Worm (Caenorhabditis elegans) whole organism, L2 larva: ENCODE measurements around the gene C30G4.4.

Experiments used
- Y55F3AM.14 ChIP-seq: fragments of 200-800 bp; sonication (Bioruptor generic); optimal IDR thresholded peaks from 2 replicates; lab custom pipeline; 2018; ENCODE audit warnings: mild to moderate bottlenecking, missing genetic modification characterization, missing compliant biosample characterization
- ZK546.5 ChIP-seq: sonication (generic microtip); optimal IDR thresholded peaks from 2 replicates; lab custom pipeline; 2017; ENCODE audit warnings: missing biosample characterization, missing genetic modification characterization
- egl-27 ChIP-seq: sonication (generic microtip); optimal IDR thresholded peaks from 3 replicates; lab custom pipeline; 2017; ENCODE audit warnings: missing biosample characterization, missing genetic modification reagents, missing genetic modification characterization
- lin-13 ChIP-seq: fragments of 150-350 bp; optimal IDR thresholded peaks from 2 replicates; lab custom pipeline; 2014; ENCODE audit warnings: missing biosample characterization, missing genetic modification reagents, missing genetic modification characterization
- nhr-12 ChIP-seq: fragments of 150-350 bp; optimal IDR thresholded peaks from 2 replicates; lab custom pipeline; 2014; ENCODE audit warnings: missing biosample characterization, missing genetic modification characterization
- nhr-25 ChIP-seq: fragments of 150-350 bp; sonication (generic microtip); optimal IDR thresholded peaks from 3 replicates; lab custom pipeline; 2014; ENCODE audit warnings: missing biosample characterization, missing genetic modification characterization
- sma-9 ChIP-seq, 2 experiments: fragments of 150-350 bp in 1 of 2; sonication (generic microtip) in 1 of 2; optimal IDR thresholded peaks; 2 replicates each; lab custom pipeline; 2014 to 2016; ENCODE audit warnings: missing genetic modification characterization in 2 of 2, mild to moderate bottlenecking in 1 of 2, missing biosample characterization in 1 of 2, missing compliant biosample characterization in 1 of 2, missing genetic modification reagents in 1 of 2, moderate library complexity in 1 of 2

Gene C30G4.4

ce11 chrX:17020858-17021257 is 51.1 kb downstream of the C30G4.4 start, which contains the start of gene F35B3.4:
Gene F35B3.4 (minus strand): TSS chrX:17020958.
- TF ChIP-seq sma-9 (GFP tag; optimal IDR thresholded peaks at IDR 0.05; lab: Kevin White, UChicago) (no peak), sma-9 (tag; optimal IDR thresholded peaks at IDR 0.05; lab: Kevin White, UChicago) (no peak)

- no peak for TF ChIP-seq nhr-25
- no peak for TF ChIP-seq Y55F3AM.14 (GFP tag; lab: Kevin White, UChicago)
Measured at ce11 chrX:17019098-17019497, 52.9 kb downstream of the C30G4.4 start.

ce11 chrX:17013162-17013561 is 58.8 kb downstream of the C30G4.4 start, which contains the start of gene F35B3.3:
Gene F35B3.3 (plus strand): TSS chrX:17013462.
- TF ChIP-seq ZK546.5 (tag; lab: Kevin White, UChicago) (no peak), nhr-12 (tag; lab: Kevin White, UChicago) (no peak), egl-27 (no peak), lin-13 (GFP tag; lab: Kevin White, UChicago) (no peak)
- TF ChIP-seq, all 48 proteins: peak for 0
